Fruit fly (Drosophila melanogaster) whole organism, pupa: Measurements from ENCODE around the gene CG34174.

Experiments
- CG10348 ChIP-seq: fragments of 200-800 bp; sonication (Bioruptor generic); IDR thresholded peaks from 2 replicates; pipeline ENCODE4 v1.3.6; 2022; ENCODE audit warnings: missing biosample characterization, missing genetic modification characterization
- CG12605 ChIP-seq: fragments of 200-800 bp; sonication (Bioruptor generic); IDR thresholded peaks from 2 replicates; pipeline ENCODE4 v1.3.6; 2022; ENCODE audit warnings: missing biosample characterization, missing genetic modification characterization
- CG13204 ChIP-seq: fragments of 200-800 bp; sonication (Bioruptor generic); optimal IDR thresholded peaks from 2 replicates; lab custom pipeline; 2018; ENCODE audit warnings: missing biosample characterization, mild to moderate bottlenecking, missing genetic modification characterization, moderate library complexity
- CG14655 ChIP-seq: fragments of 200-800 bp; sonication (Bioruptor generic); optimal IDR thresholded peaks from 3 replicates; lab custom pipeline; 2017; ENCODE audit warnings: mild to moderate bottlenecking, missing biosample characterization, missing genetic modification reagents, missing genetic modification characterization
- CG15710 ChIP-seq: fragments of 200-800 bp; sonication (Bioruptor generic); optimal IDR thresholded peaks from 2 replicates; lab custom pipeline; 2018; ENCODE audit warnings: missing biosample characterization, mild to moderate bottlenecking, missing genetic modification characterization, moderate library complexity
- CG17806 ChIP-seq: fragments of 200-800 bp; sonication (Bioruptor generic); optimal IDR thresholded peaks from 2 replicates; lab custom pipeline; 2018; ENCODE audit warnings: missing biosample characterization, mild to moderate bottlenecking, missing genetic modification characterization, moderate library complexity
- CG32121 ChIP-seq: fragments of 200-800 bp; sonication (Bioruptor generic); IDR thresholded peaks from 2 replicates; pipeline ENCODE4 v1.3.6; 2022; ENCODE audit warnings: missing biosample characterization, missing genetic modification characterization
- CG34367 ChIP-seq: fragments of 200-800 bp; sonication (Bioruptor generic); optimal IDR thresholded peaks from 2 replicates; lab custom pipeline; 2018; ENCODE audit warnings: missing biosample characterization, mild to moderate bottlenecking, missing genetic modification characterization
- CG4496 ChIP-seq: fragments of 200-800 bp; sonication (Bioruptor generic); IDR thresholded peaks from 3 replicates; pipeline ENCODE4 v1.3.6; 2022; ENCODE audit warnings: missing biosample characterization, missing genetic modification characterization
- CG8159 ChIP-seq: fragments of 200-800 bp; sonication (Bioruptor generic); optimal IDR thresholded peaks from 3 replicates; lab custom pipeline; 2018; ENCODE audit warnings: missing biosample characterization, mild to moderate bottlenecking, missing genetic modification characterization, moderate library complexity
- CG8301 ChIP-seq: fragments of 200-800 bp; sonication (Bioruptor generic); optimal IDR thresholded peaks from 2 replicates; lab custom pipeline; 2018; ENCODE audit warnings: missing biosample characterization, mild to moderate bottlenecking, missing genetic modification characterization
- CG9948 ChIP-seq: fragments of 200-800 bp; sonication (Bioruptor generic); optimal IDR thresholded peaks from 2 replicates; lab custom pipeline; 2018; ENCODE audit warnings: missing biosample characterization, mild to moderate bottlenecking, missing genetic modification characterization, moderate library complexity
- D1 ChIP-seq: fragments of 200-800 bp; sonication (Bioruptor generic); optimal IDR thresholded peaks from 2 replicates; lab custom pipeline; 2018; ENCODE audit warnings: missing biosample characterization, mild to moderate bottlenecking, missing genetic modification characterization, moderate library complexity
- EcR ChIP-seq: fragments of 200-800 bp; sonication (Bioruptor generic); optimal IDR thresholded peaks from 3 replicates; lab custom pipeline; 2019; ENCODE audit warnings: missing biosample characterization, missing genetic modification characterization, mild to moderate bottlenecking, moderate library complexity, missing genetic modification reagents
- Ets98B ChIP-seq: fragments of 200-800 bp; sonication (Bioruptor generic); IDR thresholded peaks from 2 replicates; pipeline ENCODE4 v1.3.6; 2022; ENCODE audit warnings: missing biosample characterization, missing genetic modification characterization
- Pif1A ChIP-seq: fragments of 200-800 bp; sonication (Bioruptor generic); optimal IDR thresholded peaks from 3 replicates; lab custom pipeline; 2016; ENCODE audit warnings: missing biosample characterization, missing genetic modification characterization
- Pif1B ChIP-seq: fragments of 200-800 bp; sonication (Bioruptor generic); optimal IDR thresholded peaks from 3 replicates; lab custom pipeline; 2016; ENCODE audit warnings: missing biosample characterization, missing genetic modification characterization
- Snoo ChIP-seq: fragments of 200-800 bp; sonication (Bioruptor generic); optimal IDR thresholded peaks from 3 replicates; lab custom pipeline; 2017; ENCODE audit warnings: missing biosample characterization, mild to moderate bottlenecking, missing genetic modification characterization, inconsistent platforms
- fd96Ca ChIP-seq: fragments of 200-800 bp; sonication (Bioruptor generic); IDR thresholded peaks from 3 replicates; pipeline ENCODE4 v1.3.6; 2022; ENCODE audit warnings: missing biosample characterization, missing genetic modification characterization
- gl ChIP-seq: fragments of 200-800 bp; sonication (Bioruptor generic); optimal IDR thresholded peaks from 2 replicates; lab custom pipeline; 2018; ENCODE audit warnings: missing biosample characterization, mild to moderate bottlenecking, missing genetic modification characterization
- rn ChIP-seq: fragments of 200-800 bp; sonication (Bioruptor generic); IDR thresholded peaks from 2 replicates; pipeline ENCODE4 v1.3.6; 2022; ENCODE audit warnings: missing biosample characterization, missing genetic modification characterization

The CG34174 gene

dm6 chr2L:2187411-2187810 lies 26.7 kb upstream of the CG34174 start:
- TF ChIP-seq CG8301 (tag; lab: Kevin White, UChicago) = no peak
- no peak for TF ChIP-seq CG10348
- no peak for TF ChIP-seq rn (GFP tag; lab: Robert Waterston, UW)
- no peak for TF ChIP-seq Snoo (tag; lab: Kevin White, UChicago)
- no peak for TF ChIP-seq Pif1A (GFP tag; lab: Kevin White, UChicago)
- TF ChIP-seq CG9948 (tag; lab: Kevin White, UChicago) = no peak
- TF ChIP-seq CG14655 (GFP tag; lab: Kevin White, UChicago) = no peak
- TF ChIP-seq, all 21 proteins: peak for 0

- 0 out of 2 replicates have a peak, but pooled peaks have one; percentile 20 for TF ChIP-seq CG10348
- TF ChIP-seq CG4496 (GFP tag; lab: Robert Waterston, UW) = peak; percentile 81
- TF ChIP-seq Pif1A (GFP tag; lab: Kevin White, UChicago) = peak; percentile 71
- peak; percentile 45 for TF ChIP-seq CG9948 (tag; lab: Kevin White, UChicago)
- TF ChIP-seq EcR (GFP tag; lab: Kevin White, UChicago) = no peak
- TF ChIP-seq gl = no peak
- peak; percentile 62; the same call in 2 of the 3 replicates for TF ChIP-seq fd96Ca (GFP tag; lab: Robert Waterston, UW)
- TF ChIP-seq Ets98B (GFP tag; lab: Robert Waterston, UW) = peak; percentile 58
- peak; percentile 48 for TF ChIP-seq CG8159
- TF ChIP-seq Pif1B (GFP tag; lab: Kevin White, UChicago) = peak; percentile 64
- TF ChIP-seq CG34367 = peak; percentile 28
- peak; percentile 82 for TF ChIP-seq Snoo (tag; lab: Kevin White, UChicago)
- TF ChIP-seq CG32121 = no peak
- TF ChIP-seq CG15710 (tag; lab: Kevin White, UChicago) = peak; percentile 36
- peak; percentile 59; the same call in 1 of the 2 replicates for TF ChIP-seq CG12605 (GFP tag; lab: Robert Waterston, UW)
- TF ChIP-seq CG13204 (GFP tag; lab: Kevin White, UChicago) = no peak
- peak; percentile 78 for TF ChIP-seq CG8301 (tag; lab: Kevin White, UChicago)
- TF ChIP-seq rn (GFP tag; lab: Robert Waterston, UW) = no peak
- peak; percentile 77 for TF ChIP-seq CG14655 (GFP tag; lab: Kevin White, UChicago)
- no peak for TF ChIP-seq D1
- TF ChIP-seq CG17806 = peak; percentile 56
These were observed 25.0 kb upstream of the CG34174 start for dm6 chr2L:2189100-2189499.

- TF ChIP-seq Pif1B (GFP tag; lab: Kevin White, UChicago) (no peak), CG8301 (tag; lab: Kevin White, UChicago) (no peak), CG13204 (GFP tag; lab: Kevin White, UChicago) (no peak), CG14655 (GFP tag; lab: Kevin White, UChicago) (no peak), gl (no peak), Ets98B (GFP tag; lab: Robert Waterston, UW) (no peak), D1 (no peak), rn (GFP tag; lab: Robert Waterston, UW) (no peak), CG12605 (GFP tag; lab: Robert Waterston, UW) (no peak), CG8159 (no peak), CG4496 (GFP tag; lab: Robert Waterston, UW) (no peak), Snoo (tag; lab: Kevin White, UChicago) (no peak), CG10348 (no peak), Pif1A (GFP tag; lab: Kevin White, UChicago) (no peak), CG34367 (no peak), CG15710 (tag; lab: Kevin White, UChicago) (no peak), CG9948 (tag; lab: Kevin White, UChicago) (no peak), CG17806 (no peak)
These were observed 23.4 kb upstream of the CG34174 start for dm6 chr2L:2190684-2191083.

- TF ChIP-seq rn (GFP tag; lab: Robert Waterston, UW) = no peak
- no peak for TF ChIP-seq CG10348
- TF ChIP-seq CG8301 (tag; lab: Kevin White, UChicago) = no peak
- TF ChIP-seq CG12605 (GFP tag; lab: Robert Waterston, UW) = no peak
- no peak for TF ChIP-seq CG32121
- TF ChIP-seq CG4496 (GFP tag; lab: Robert Waterston, UW) = no peak
- no peak for TF ChIP-seq CG15710 (tag; lab: Kevin White, UChicago)
- no peak for TF ChIP-seq Snoo (tag; lab: Kevin White, UChicago)
These were observed 22.7 kb upstream of the CG34174 start for dm6 chr2L:2191404-2191803.

dm6 chr2L:2192123-2192601 lies 21.9 kb upstream of the CG34174 start, which contains the start of gene CG10874:
TSS of gene CG10874 (minus strand) at chr2L:2192386.
- TF ChIP-seq D1 = no peak
- TF ChIP-seq Pif1B (GFP tag; lab: Kevin White, UChicago) = no peak
- TF ChIP-seq fd96Ca (GFP tag; lab: Robert Waterston, UW) = no peak
- TF ChIP-seq CG32121 = no peak
- TF ChIP-seq CG9948 (tag; lab: Kevin White, UChicago) = no peak
- TF ChIP-seq CG4496 (GFP tag; lab: Robert Waterston, UW) = no peak

- TF ChIP-seq Snoo (tag; lab: Kevin White, UChicago) = peak; percentile 81
- no peak for TF ChIP-seq CG32121
- no peak for TF ChIP-seq CG10348
- TF ChIP-seq CG8301 (tag; lab: Kevin White, UChicago) = peak; percentile 35
- no peak for TF ChIP-seq CG9948 (tag; lab: Kevin White, UChicago)
- TF ChIP-seq rn (GFP tag; lab: Robert Waterston, UW) = no peak
- peak; percentile 12 for TF ChIP-seq CG34367
- TF ChIP-seq CG12605 (GFP tag; lab: Robert Waterston, UW) = no peak
- TF ChIP-seq Pif1B (GFP tag; lab: Kevin White, UChicago) = peak; percentile 33
- peak; percentile 41 for TF ChIP-seq CG13204 (GFP tag; lab: Kevin White, UChicago)
- peak; percentile 87 for TF ChIP-seq EcR (GFP tag; lab: Kevin White, UChicago)
- peak; percentile 28 for TF ChIP-seq Pif1A (GFP tag; lab: Kevin White, UChicago)
- no peak for TF ChIP-seq fd96Ca (GFP tag; lab: Robert Waterston, UW)
- peak; percentile 27 for TF ChIP-seq CG15710 (tag; lab: Kevin White, UChicago)
- TF ChIP-seq D1 = no peak
- TF ChIP-seq CG8159 = peak; percentile 45
- TF ChIP-seq CG14655 (GFP tag; lab: Kevin White, UChicago) = peak; percentile 32
- no peak for TF ChIP-seq Ets98B (GFP tag; lab: Robert Waterston, UW)
- no peak for TF ChIP-seq CG4496 (GFP tag; lab: Robert Waterston, UW)
- TF ChIP-seq gl = peak; percentile 65
- TF ChIP-seq CG17806 = peak; percentile 32
These were observed 20.7 kb upstream of the CG34174 start for dm6 chr2L:2193357-2193780.
